Fruit fly (Drosophila melanogaster) whole organism, embryonic: ENCODE measurements around the gene Tsen2.

Experiments
- CG9932 ChIP-seq: fragments of 200-800 bp; sonication (Bioruptor generic); IDR thresholded peaks from 2 replicates; pipeline ENCODE4 v1.3.6; 2022; ENCODE audit warnings: missing biosample characterization, missing genetic modification characterization
- Xrp1 ChIP-seq: fragments of 200-800 bp; sonication (Bioruptor generic); IDR thresholded peaks from 2 replicates; pipeline ENCODE4 v1.3.6; 2022; ENCODE audit warnings: missing biosample characterization, missing genetic modification characterization

DNA sequence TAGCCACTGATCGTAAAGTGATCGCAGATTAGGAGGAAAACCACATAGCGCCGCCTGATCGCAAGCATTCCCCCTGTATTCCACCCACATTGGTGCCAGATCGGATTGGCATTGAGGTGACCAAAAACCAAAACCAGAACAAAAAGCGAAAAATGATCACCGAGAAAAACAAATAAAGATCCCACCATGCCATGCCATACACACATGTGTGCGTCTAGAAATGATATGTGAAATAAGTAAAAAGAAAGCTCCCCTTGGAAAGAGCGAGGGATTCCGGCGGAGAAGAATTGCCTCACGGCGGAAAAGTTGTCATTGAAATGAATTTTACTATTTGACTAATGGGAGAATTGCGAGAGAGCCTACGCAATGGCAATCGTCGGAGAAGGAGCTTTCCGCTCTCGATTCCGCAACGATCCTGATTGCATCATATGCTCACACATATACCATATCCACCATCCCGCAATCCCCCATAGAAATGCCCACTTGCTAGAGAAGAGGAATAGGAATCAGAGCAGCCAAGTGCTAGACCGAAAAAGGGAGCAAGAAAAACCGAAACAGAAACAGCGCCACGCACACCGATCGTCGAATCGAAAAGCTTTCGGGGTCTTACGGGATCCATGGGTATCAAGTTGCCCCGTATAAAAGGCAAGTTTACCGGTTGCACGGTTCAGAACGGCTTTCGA, 36.6 kb downstream of the Tsen2 start, which contains the start of gene Mhc:
- TF ChIP-seq CG9932 (GFP tag; lab: Robert Waterston, UW) (no peak), Xrp1 (GFP tag; lab: Robert Waterston, UW) (no peak)
